Worm (Caenorhabditis elegans) whole organism, midembryonic: ENCODE measurements around the gene srh-293.

ENCODE experiments used
- T22C8.4 ChIP-seq: fragments of 200-800 bp; sonication (Bioruptor generic); IDR thresholded peaks from 2 replicates; pipeline ENCODE4 v1.3.6; 2022; ENCODE audit warnings: missing genetic modification characterization, missing compliant biosample characterization
- flt-1 ChIP-seq: fragments of 200-800 bp; sonication (Bioruptor generic); IDR thresholded peaks from 2 replicates; pipeline ENCODE4 v1.3.6; 2022; ENCODE audit warnings: missing genetic modification characterization, missing compliant biosample characterization
- med-1 ChIP-seq: sonication (generic microtip); optimal IDR thresholded peaks from 2 replicates; lab custom pipeline; 2017; ENCODE audit warnings: missing genetic modification characterization, mild to moderate bottlenecking, missing compliant biosample characterization, antibody characterized with exemption, missing genetic modification reagents; ENCODE audit not compliant: insufficient read depth
- ztf-23 ChIP-seq: fragments of 200-800 bp; sonication (Bioruptor generic); IDR thresholded peaks from 2 replicates; pipeline ENCODE4 v1.3.6; 2022; ENCODE audit warnings: missing genetic modification reagents, missing genetic modification characterization, missing compliant biosample characterization
- ztf-29 ChIP-seq: fragments of 200-800 bp; sonication (Bioruptor generic); IDR thresholded peaks from 2 replicates; pipeline ENCODE4 v1.3.6; 2022; ENCODE audit warnings: missing genetic modification reagents, missing genetic modification characterization, missing compliant biosample characterization

- no peak for TF ChIP-seq T22C8.4 (GFP tag; lab: Robert Waterston, UW)
- TF ChIP-seq flt-1 (GFP tag; lab: Robert Waterston, UW) = no peak
- TF ChIP-seq med-1 (GFP tag; lab: Kevin White, UChicago) = no peak
- no peak for TF ChIP-seq ztf-23 (GFP tag; lab: Robert Waterston, UW)
- TF ChIP-seq ztf-29 (GFP tag; lab: Robert Waterston, UW) = no peak
Measured at ce11 chrV:15911848-15912247, 45.9 kb downstream of the srh-293 start, which contains the start of gene F35E8.6.
